Fruit fly (Drosophila melanogaster): ENCODE measurements around the gene Lcp65Ac.

DNA sequence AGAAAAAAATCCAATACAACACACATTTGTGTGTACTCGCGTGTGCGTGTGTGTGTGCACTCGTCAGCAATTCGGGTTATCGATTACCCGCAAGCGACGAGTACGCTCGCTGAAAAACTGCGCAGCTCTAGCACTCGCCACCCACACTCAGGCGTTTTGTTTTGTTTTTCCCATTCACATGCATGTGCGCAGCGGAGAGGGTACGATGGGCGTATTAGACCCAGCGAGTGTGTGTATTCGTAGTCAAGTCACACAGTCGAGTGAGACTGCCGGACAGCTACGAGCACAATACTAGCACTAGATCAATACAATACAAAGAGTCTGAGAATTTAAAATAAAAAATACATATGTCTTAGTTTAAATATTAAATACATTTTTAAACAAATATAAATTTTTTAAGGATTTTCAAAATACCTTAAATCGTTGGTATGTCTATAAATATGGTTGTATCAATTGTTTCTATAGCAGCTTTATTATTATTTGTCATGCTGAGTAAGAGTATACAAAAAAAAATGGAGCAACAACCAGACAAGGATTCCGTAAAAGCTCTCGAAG is 40.3 kb downstream of the Lcp65Ac start, which contains the start of the genes D19B and CG43293:
- TF ChIP-seq pan (optimal IDR thresholded peaks at IDR 0.05) (no peak), woc (GFP tag; optimal IDR thresholded peaks at IDR 0.05) (peak; percentile 91), Abd-B (GFP tag; optimal IDR thresholded peaks at IDR 0.05) (no peak), OdsH (GFP tag; optimal IDR thresholded peaks at IDR 0.05) (peak; percentile 81), h (GFP tag; optimal IDR thresholded peaks at IDR 0.05) (peak; percentile 87), Dif (GFP tag; optimal IDR thresholded peaks at IDR 0.05; ENCODE audit: partially characterized antibody) (peak; percentile 60)
